Worm (Caenorhabditis elegans) whole organism, midembryonic: ENCODE results near the gene pals-23.

ENCODE experiments used
- cog-1 ChIP-seq: sonication (generic microtip); optimal IDR thresholded peaks from 2 replicates; lab custom pipeline; 2016; ENCODE audit warnings: missing genetic modification characterization, missing compliant biosample characterization
- flt-1 ChIP-seq: fragments of 200-800 bp; sonication (Bioruptor generic); IDR thresholded peaks from 2 replicates; pipeline ENCODE4 v1.3.6; 2022; ENCODE audit warnings: missing genetic modification characterization, missing compliant biosample characterization
- klf-2 ChIP-seq: fragments of 200-800 bp; sonication (Bioruptor generic); conservative IDR thresholded peaks from 2 replicates; pipeline ENCODE4 v1.3.6; 2022; ENCODE audit warnings: missing genetic modification reagents, missing genetic modification characterization, missing compliant biosample characterization
- ztf-23 ChIP-seq: fragments of 200-800 bp; sonication (Bioruptor generic); IDR thresholded peaks from 2 replicates; pipeline ENCODE4 v1.3.6; 2022; ENCODE audit warnings: missing genetic modification reagents, missing genetic modification characterization, missing compliant biosample characterization

DNA sequence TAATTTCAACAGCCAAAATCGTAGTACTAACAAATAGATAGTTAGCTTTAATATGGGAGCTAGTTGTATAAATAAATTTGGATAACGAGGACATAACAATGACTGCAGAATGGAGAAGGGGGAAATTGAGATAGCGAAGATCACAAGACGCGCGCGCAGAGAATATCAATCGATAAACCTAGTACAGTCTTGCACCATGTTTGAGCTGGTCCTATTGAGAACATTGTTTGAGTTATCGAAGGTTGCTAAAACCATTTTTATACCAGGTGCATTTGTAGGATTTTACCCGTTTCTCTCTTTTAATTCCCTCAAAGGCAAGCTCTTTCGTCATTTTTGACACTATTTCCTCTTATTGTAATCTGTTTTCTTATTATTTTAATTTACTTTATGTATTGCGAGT is 47.0 kb downstream of the pals-23 start, which contains the start of the genes F40G9.9 and F40G9.12:
- TF ChIP-seq cog-1 (tag; lab: Kevin White, UChicago) (no peak), flt-1 (GFP tag; lab: Robert Waterston, UW) (no peak), klf-2 (no peak), ztf-23 (GFP tag; lab: Robert Waterston, UW) (no peak)
